Worm (Caenorhabditis elegans) whole organism, mixed stage, embryonic: Measurements from ENCODE around the gene Y82E9BR.3.

Source experiments
- M03D4.4 ChIP-seq: sonication (generic microtip); optimal IDR thresholded peaks from 2 replicates; lab custom pipeline; 2017; ENCODE audit warnings: mild to moderate bottlenecking, missing genetic modification characterization, missing compliant biosample characterization
- bed-3 ChIP-seq: fragments of 200-800 bp; sonication (Bioruptor generic); optimal IDR thresholded peaks from 3 replicates; lab custom pipeline; 2018; ENCODE audit warnings: mild to moderate bottlenecking, missing genetic modification characterization, moderate library complexity, missing compliant biosample characterization
- blmp-1 ChIP-seq: fragments of 150-350 bp; optimal IDR thresholded peaks from 2 replicates; lab custom pipeline; 2014; ENCODE audit warnings: missing biosample characterization, missing genetic modification characterization
- ceh-39 ChIP-seq: fragments of 150-350 bp; optimal IDR thresholded peaks from 2 replicates; lab custom pipeline; 2014; ENCODE audit warnings: missing biosample characterization, missing genetic modification characterization
- ceh-43 ChIP-seq: fragments of 200-800 bp; sonication (Bioruptor generic); optimal IDR thresholded peaks from 2 replicates; lab custom pipeline; 2018; ENCODE audit warnings: mild to moderate bottlenecking, missing genetic modification characterization, moderate library complexity, missing compliant biosample characterization
- ceh-83 ChIP-seq: fragments of 200-800 bp; sonication (Bioruptor generic); optimal IDR thresholded peaks from 2 replicates; lab custom pipeline; 2018; ENCODE audit warnings: mild to moderate bottlenecking, missing genetic modification characterization, missing compliant biosample characterization
- ces-1 ChIP-seq: fragments of 150-350 bp; optimal IDR thresholded peaks from 2 replicates; lab custom pipeline; 2014; ENCODE audit warnings: missing biosample characterization, missing genetic modification reagents, missing genetic modification characterization
- cnd-1 ChIP-seq: fragments of 200-800 bp; sonication (Bioruptor generic); optimal IDR thresholded peaks from 2 replicates; lab custom pipeline; 2018; ENCODE audit warnings: mild to moderate bottlenecking, missing genetic modification characterization, missing compliant biosample characterization
- drap-1 ChIP-seq: fragments of 200-800 bp; sonication (Bioruptor generic); optimal IDR thresholded peaks from 3 replicates; lab custom pipeline; 2018; ENCODE audit warnings: mild to moderate bottlenecking, missing genetic modification characterization, missing compliant biosample characterization
- elt-1 ChIP-seq: sonication (generic microtip); optimal IDR thresholded peaks from 2 replicates; lab custom pipeline; 2017; ENCODE audit warnings: missing genetic modification characterization, mild to moderate bottlenecking, missing compliant biosample characterization, antibody characterized with exemption, moderate library complexity, borderline replicate concordance; ENCODE audit not compliant: insufficient read depth
- flh-1 ChIP-seq: fragments of 200-800 bp; sonication (Bioruptor generic); optimal IDR thresholded peaks from 2 replicates; lab custom pipeline; 2018; ENCODE audit warnings: mild to moderate bottlenecking, missing genetic modification characterization, moderate library complexity, missing compliant biosample characterization
- ham-2 ChIP-seq: fragments of 200-800 bp; sonication (Bioruptor generic); optimal IDR thresholded peaks from 2 replicates; lab custom pipeline; 2018; ENCODE audit warnings: mild to moderate bottlenecking, missing genetic modification characterization, missing compliant biosample characterization
- lin-13 ChIP-seq: fragments of 150-350 bp; optimal IDR thresholded peaks from 2 replicates; lab custom pipeline; 2014; ENCODE audit warnings: missing biosample characterization, missing genetic modification characterization
- lin-32 ChIP-seq: fragments of 200-800 bp; sonication (Bioruptor generic); optimal IDR thresholded peaks from 2 replicates; lab custom pipeline; 2018; ENCODE audit warnings: mild to moderate bottlenecking, missing genetic modification characterization, missing compliant biosample characterization
- lsy-2 ChIP-seq: fragments of 150-350 bp; optimal IDR thresholded peaks from 2 replicates; lab custom pipeline; 2014; ENCODE audit warnings: missing biosample characterization, missing genetic modification characterization
- mab-5 ChIP-seq: fragments of 150-350 bp; optimal IDR thresholded peaks from 2 replicates; lab custom pipeline; 2014; ENCODE audit warnings: missing biosample characterization, missing genetic modification characterization
- mep-1 ChIP-seq: fragments of 150-350 bp; optimal IDR thresholded peaks from 2 replicates; lab custom pipeline; 2017; ENCODE audit warnings: missing biosample characterization, missing genetic modification reagents, missing genetic modification characterization, inconsistent platforms
- mls-2 ChIP-seq: sonication (generic microtip); optimal IDR thresholded peaks from 2 replicates; lab custom pipeline; 2016; ENCODE audit warnings: mild to moderate bottlenecking, missing genetic modification characterization, moderate library complexity, missing compliant biosample characterization
- nhr-12 ChIP-seq: fragments of 150-350 bp; optimal IDR thresholded peaks from 2 replicates; lab custom pipeline; 2014; ENCODE audit warnings: missing biosample characterization, missing genetic modification characterization
- nhr-237 ChIP-seq: fragments of 150-350 bp; optimal IDR thresholded peaks from 2 replicates; lab custom pipeline; 2014; ENCODE audit warnings: missing biosample characterization, missing genetic modification characterization
- nhr-28 ChIP-seq: fragments of 150-350 bp; optimal IDR thresholded peaks from 2 replicates; lab custom pipeline; 2014; ENCODE audit warnings: missing biosample characterization, missing genetic modification characterization
- nhr-76 ChIP-seq: sonication (generic microtip); optimal IDR thresholded peaks from 2 replicates; lab custom pipeline; 2017; ENCODE audit warnings: missing biosample characterization, missing genetic modification characterization
- pha-4 ChIP-seq: fragments of 150-350 bp; optimal IDR thresholded peaks from 2 replicates; lab custom pipeline; 2018; ENCODE audit warnings: missing biosample characterization, missing genetic modification reagents, missing genetic modification characterization
- sem-2 ChIP-seq: fragments of 200-800 bp; sonication (Bioruptor generic); optimal IDR thresholded peaks from 2 replicates; lab custom pipeline; 2018; ENCODE audit warnings: mild to moderate bottlenecking, missing genetic modification characterization, missing compliant biosample characterization
- snpc-4 ChIP-seq: fragments of 150-350 bp; optimal IDR thresholded peaks from 2 replicates; lab custom pipeline; 2014; ENCODE audit warnings: missing biosample characterization, missing genetic modification characterization
- sptf-1 ChIP-seq: sonication (generic microtip); optimal IDR thresholded peaks from 2 replicates; lab custom pipeline; 2017; ENCODE audit warnings: mild to moderate bottlenecking, missing genetic modification characterization, moderate library complexity, missing compliant biosample characterization
- tbx-8 ChIP-seq: fragments of 200-800 bp; sonication (Bioruptor generic); optimal IDR thresholded peaks from 2 replicates; lab custom pipeline; 2018; ENCODE audit warnings: mild to moderate bottlenecking, missing genetic modification characterization, moderate library complexity, missing compliant biosample characterization
- unc-120 ChIP-seq: sonication (generic microtip); optimal IDR thresholded peaks from 2 replicates; lab custom pipeline; 2017; ENCODE audit warnings: missing genetic modification characterization, missing compliant biosample characterization; ENCODE audit not compliant: poor library complexity, severe bottlenecking
- unc-39 ChIP-seq: fragments of 150-350 bp; optimal IDR thresholded peaks from 2 replicates; lab custom pipeline; 2014; ENCODE audit warnings: missing biosample characterization, missing genetic modification characterization
- unc-62 ChIP-seq: fragments of 150-350 bp; optimal IDR thresholded peaks from 2 replicates; lab custom pipeline; 2014; ENCODE audit warnings: missing biosample characterization, missing genetic modification reagents, missing genetic modification characterization
- zip-8 ChIP-seq: fragments of 150-350 bp; optimal IDR thresholded peaks from 2 replicates; lab custom pipeline; 2014; ENCODE audit warnings: missing biosample characterization, missing genetic modification characterization
- ztf-11 ChIP-seq: fragments of 150-350 bp; optimal IDR thresholded peaks from 2 replicates; lab custom pipeline; 2014; ENCODE audit warnings: missing biosample characterization, missing genetic modification characterization

Y82E9BR.3 gene

ce11 chrIII:1384694-1385093 lies 34.3 kb upstream of the Y82E9BR.3 start:
- TF ChIP-seq bed-3 (GFP tag; lab: Kevin White, UChicago), result no peak
- TF ChIP-seq snpc-4, result no peak
- no peak for TF ChIP-seq unc-39 (tag; lab: Kevin White, UChicago)
- no peak for TF ChIP-seq nhr-76 (tag; lab: Kevin White, UChicago)
- no peak for TF ChIP-seq nhr-28 (tag; lab: Kevin White, UChicago)
- TF ChIP-seq ces-1 (GFP tag; lab: Kevin White, UChicago), result no peak
- TF ChIP-seq mep-1 (tag; lab: Kevin White, UChicago), result no peak
- TF ChIP-seq mab-5 (tag; lab: Kevin White, UChicago), result no peak

DNA sequence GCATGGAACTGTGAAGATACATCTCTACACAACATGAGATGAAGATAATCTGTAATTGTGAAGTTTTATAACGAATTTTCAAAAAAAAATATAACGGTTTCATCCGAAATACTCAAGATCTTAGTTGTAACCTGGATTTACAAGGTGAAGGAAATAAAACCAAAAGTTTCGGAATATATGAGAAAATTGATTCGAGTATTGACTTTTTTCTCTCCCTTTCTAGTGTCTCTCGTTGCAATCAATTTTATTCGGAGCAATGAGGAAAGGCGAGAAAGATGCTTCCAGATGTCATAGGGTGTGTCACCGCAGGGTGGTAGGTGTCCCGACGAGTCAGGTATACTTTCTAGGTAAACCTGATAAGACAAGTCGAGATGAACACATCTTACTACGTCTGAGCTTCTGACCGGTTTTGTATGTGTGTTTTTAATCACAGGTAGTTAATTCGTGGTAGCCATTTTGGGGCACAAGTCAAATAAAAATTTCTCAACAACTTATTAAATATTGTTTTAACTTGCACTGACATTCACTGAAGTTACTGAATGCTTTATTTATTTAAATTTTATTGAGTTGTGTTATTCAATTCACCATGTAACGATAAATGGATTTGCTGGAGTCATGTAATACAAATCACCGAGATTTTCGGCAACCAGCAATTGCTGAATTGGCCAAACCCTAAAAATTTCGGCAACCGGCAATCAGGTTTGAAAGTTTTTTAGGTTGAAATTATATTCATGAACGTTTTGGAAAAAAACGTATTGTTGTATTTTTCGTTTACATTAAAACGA lies 30.5 kb upstream of the Y82E9BR.3 start, which contains the start of gene pals-20:
pals-20 (minus strand) TSS at position 51 of the 785 bp plus-strand sequence.
- TF ChIP-seq nhr-237 (tag; lab: Kevin White, UChicago), result no peak
- no peak for TF ChIP-seq snpc-4
- TF ChIP-seq cnd-1 (tag; lab: Kevin White, UChicago), result no peak
- TF ChIP-seq mab-5 (tag; lab: Kevin White, UChicago), result no peak

DNA sequence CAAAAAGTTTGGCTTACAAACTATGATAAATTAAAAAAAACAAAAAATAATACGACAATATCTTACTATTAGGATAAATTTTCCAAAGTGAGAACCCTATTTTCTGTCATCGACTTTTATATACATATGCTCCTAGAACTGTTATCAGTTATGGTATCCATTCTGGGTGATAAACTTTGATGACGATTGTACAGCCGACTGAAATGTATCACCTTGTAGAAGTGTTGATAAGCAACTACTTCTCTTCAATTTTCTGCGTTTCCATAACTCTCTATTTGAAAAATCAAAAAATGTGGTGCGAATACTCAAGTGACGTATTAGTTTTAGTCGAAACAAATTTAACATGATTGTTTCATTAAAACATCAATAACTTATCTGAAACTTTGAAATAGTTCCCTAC lies 29.0 kb upstream of the Y82E9BR.3 start:
- TF ChIP-seq lin-13 (tag; lab: Kevin White, UChicago) (no peak), drap-1 (no peak), unc-120 (no peak), flh-1 (no peak), ceh-43 (GFP tag; lab: Kevin White, UChicago) (no peak), sem-2 (GFP tag; lab: Kevin White, UChicago) (no peak), elt-1 (no peak), ceh-39 (tag; lab: Kevin White, UChicago) (no peak), nhr-237 (tag; lab: Kevin White, UChicago) (no peak), mep-1 (tag; lab: Kevin White, UChicago) (no peak), M03D4.4 (tag; lab: Kevin White, UChicago) (no peak), nhr-12 (no peak), lin-32 (GFP tag; lab: Kevin White, UChicago) (no peak), ceh-83 (no peak), mab-5 (tag; lab: Kevin White, UChicago) (no peak), sptf-1 (tag; lab: Kevin White, UChicago) (no peak)
- TF ChIP-seq, all 35 proteins: peak for 0

- no peak for TF ChIP-seq mab-5 (tag; lab: Kevin White, UChicago)
- TF ChIP-seq nhr-237 (tag; lab: Kevin White, UChicago), result no peak
- TF ChIP-seq sptf-1 (tag; lab: Kevin White, UChicago), result no peak
- TF ChIP-seq ces-1 (GFP tag; lab: Kevin White, UChicago), result no peak
- TF ChIP-seq mls-2, result no peak
- no peak for TF ChIP-seq pha-4 (tag; lab: Kevin White, UChicago)
- no peak for TF ChIP-seq ham-2 (GFP tag; lab: Kevin White, UChicago)
- TF ChIP-seq lin-13 (tag; lab: Kevin White, UChicago), result no peak
- no peak for TF ChIP-seq snpc-4
- no peak for TF ChIP-seq unc-120
- no peak for TF ChIP-seq tbx-8
- TF ChIP-seq ceh-43 (GFP tag; lab: Kevin White, UChicago), result no peak
- TF ChIP-seq blmp-1 (tag; lab: Kevin White, UChicago), result no peak
- no peak for TF ChIP-seq zip-8 (tag; lab: Kevin White, UChicago)
- no peak for TF ChIP-seq ztf-11 (tag; lab: Kevin White, UChicago)
- no peak for TF ChIP-seq lsy-2 (tag; lab: Kevin White, UChicago)
- TF ChIP-seq nhr-76 (tag; lab: Kevin White, UChicago), result no peak
- no peak for TF ChIP-seq nhr-28 (tag; lab: Kevin White, UChicago)
These were observed 27.2 kb upstream of the Y82E9BR.3 start, which contains the start of gene pals-17 for ce11 chrIII:1391752-1392151. Gene pals-17 (minus strand): TSS chrIII:1391852.

ce11 chrIII:1392763-1393162 lies 26.2 kb upstream of the Y82E9BR.3 start:
- TF ChIP-seq lin-32 (GFP tag; lab: Kevin White, UChicago), result no peak
- no peak for TF ChIP-seq sem-2 (GFP tag; lab: Kevin White, UChicago)
- TF ChIP-seq unc-62 (GFP tag; lab: Kevin White, UChicago), result no peak
- TF ChIP-seq ceh-83, result no peak
- TF ChIP-seq flh-1, result no peak
- no peak for TF ChIP-seq nhr-28 (tag; lab: Kevin White, UChicago)
- TF ChIP-seq zip-8 (tag; lab: Kevin White, UChicago), result no peak
- no peak for TF ChIP-seq elt-1
- TF ChIP-seq, all 35 proteins: peak for 0
